Worm (Caenorhabditis elegans): ENCODE data around the gene str-85.

Gene str-85

ce11 chrV:8948365-8948764 lies 37.3 kb downstream of the str-85 start:
- TF ChIP-seq mab-5 (tag; optimal IDR thresholded peaks at IDR 0.05) = no peak
- no peak for TF ChIP-seq lin-13 (GFP tag; optimal IDR thresholded peaks at IDR 0.05)
- peak; percentile 66 for TF ChIP-seq fos-1 (tag; optimal IDR thresholded peaks at IDR 0.05)
- no peak for TF ChIP-seq ztf-4 (tag; optimal IDR thresholded peaks at IDR 0.05)
- TF ChIP-seq gmeb-1 (tag; optimal IDR thresholded peaks at IDR 0.05) = no peak

- TF ChIP-seq lsy-2 (tag; optimal IDR thresholded peaks at IDR 0.05) = no peak
- no peak for TF ChIP-seq lin-11 (tag; optimal IDR thresholded peaks at IDR 0.05)
- no peak for TF ChIP-seq R02D3.7 (tag; optimal IDR thresholded peaks at IDR 0.05)
- no peak for TF ChIP-seq skn-1 (tag; optimal IDR thresholded peaks at IDR 0.05)
- no peak for TF ChIP-seq elt-1 (tag; optimal IDR thresholded peaks at IDR 0.05)
- TF ChIP-seq nhr-25 (tag; optimal IDR thresholded peaks at IDR 0.05) = no peak
- TF ChIP-seq blmp-1 (tag; optimal IDR thresholded peaks at IDR 0.05; ENCODE audit: insufficient read depth) = no peak
- TF ChIP-seq alr-1 (tag; optimal IDR thresholded peaks at IDR 0.05) = no peak
- TF ChIP-seq mdl-1 (tag; optimal IDR thresholded peaks at IDR 0.05) = no peak
- TF ChIP-seq sma-9 (GFP tag; optimal IDR thresholded peaks at IDR 0.05) = no peak
- TF ChIP-seq sma-9 (tag; optimal IDR thresholded peaks at IDR 0.05) = no peak
- TF ChIP-seq lin-13 (GFP tag; optimal IDR thresholded peaks at IDR 0.05) = no peak
- TF ChIP-seq nhr-6 (tag; optimal IDR thresholded peaks at IDR 0.05) = no peak
- no peak for TF ChIP-seq ZK546.5 (tag; optimal IDR thresholded peaks at IDR 0.05)
- TF ChIP-seq peb-1 (tag; optimal IDR thresholded peaks at IDR 0.05) = no peak
- TF ChIP-seq sem-4 (tag; optimal IDR thresholded peaks at IDR 0.05) = no peak
- TF ChIP-seq ztf-4 (tag; optimal IDR thresholded peaks at IDR 0.05) = no peak
- TF ChIP-seq ceh-82 (tag; optimal IDR thresholded peaks at IDR 0.05) = no peak
- no peak for TF ChIP-seq nhr-12 (tag; optimal IDR thresholded peaks at IDR 0.05)
- no peak for TF ChIP-seq lin-39 (tag; optimal IDR thresholded peaks at IDR 0.05)
Observed at ce11 chrV:8947499-8947898, 38.1 kb downstream of the str-85 start, which contains the start of gene gck-1. Gene gck-1, plus strand, starts transcription at chrV:8947799.

- TF ChIP-seq Y55F3AM.14 (GFP tag; optimal IDR thresholded peaks at IDR 0.05) (no peak), mdl-1 (tag; optimal IDR thresholded peaks at IDR 0.05) (no peak), elt-3 (tag; optimal IDR thresholded peaks at IDR 0.05) (no peak), sma-3 (GFP tag; optimal IDR thresholded peaks at IDR 0.05) (no peak), ceh-16 (tag; optimal IDR thresholded peaks at IDR 0.05) (no peak), nhr-77 (tag; optimal IDR thresholded peaks at IDR 0.05) (no peak), nhr-11 (tag; optimal IDR thresholded peaks at IDR 0.05) (no peak), fos-1 (tag; optimal IDR thresholded peaks at IDR 0.05) (no peak), zag-1 (tag; optimal IDR thresholded peaks at IDR 0.05) (no peak)
Observed at ce11 chrV:8946142-8946541, 39.5 kb downstream of the str-85 start.

- no peak for TF ChIP-seq ztf-1 (GFP tag; conservative IDR thresholded peaks at IDR 0.05)
- TF ChIP-seq nhr-77 (tag; optimal IDR thresholded peaks at IDR 0.05) = no peak
- no peak for TF ChIP-seq sma-3 (GFP tag; optimal IDR thresholded peaks at IDR 0.05)
- TF ChIP-seq lin-11 (tag; optimal IDR thresholded peaks at IDR 0.05) = no peak
- TF ChIP-seq sma-9 (GFP tag; optimal IDR thresholded peaks at IDR 0.05) = no peak
- TF ChIP-seq sma-9 (tag; optimal IDR thresholded peaks at IDR 0.05) = no peak
- no peak for TF ChIP-seq nhr-6 (tag; optimal IDR thresholded peaks at IDR 0.05)
- no peak for TF ChIP-seq ceh-16 (tag; optimal IDR thresholded peaks at IDR 0.05)
- TF ChIP-seq F13H6.1 (tag; optimal IDR thresholded peaks at IDR 0.05) = no peak
- TF ChIP-seq nhr-25 (tag; optimal IDR thresholded peaks at IDR 0.05) = no peak
- TF ChIP-seq Y55F3AM.14 (GFP tag; optimal IDR thresholded peaks at IDR 0.05) = no peak
- TF ChIP-seq egl-27 (tag; optimal IDR thresholded peaks at IDR 0.05) = no peak
- TF ChIP-seq peb-1 (tag; optimal IDR thresholded peaks at IDR 0.05) = no peak
Observed at ce11 chrV:8944481-8944880, 41.2 kb downstream of the str-85 start.

ce11 chrV:8943963-8944362 lies 41.7 kb downstream of the str-85 start, which contains the start of gene T19A5.3:
Gene T19A5.3, minus strand, starts transcription at chrV:8944063.
- TF ChIP-seq unc-39 (tag; optimal IDR thresholded peaks at IDR 0.05) (no peak), aly-2 (tag; optimal IDR thresholded peaks at IDR 0.05) (no peak)
